Worm (Caenorhabditis elegans) whole organism, L3 larva: Measurements from ENCODE around the gene Y51H7C.10.
"Not testable (repeated sequence)": the region's sequence is repeated elsewhere in the genome, so short reads cannot be mapped to it uniquely, and the experiment has no call there.

Experiments used
- R02D3.7 ChIP-seq: fragments of 150-350 bp; optimal IDR thresholded peaks from 2 replicates; lab custom pipeline; 2014; ENCODE audit warnings: missing biosample characterization, missing genetic modification characterization
- ZK546.5 ChIP-seq: sonication (generic microtip); optimal IDR thresholded peaks from 2 replicates; lab custom pipeline; 2017; ENCODE audit warnings: missing biosample characterization, missing genetic modification characterization
- aly-2 ChIP-seq: fragments of 150-350 bp; optimal IDR thresholded peaks from 2 replicates; lab custom pipeline; 2014; ENCODE audit warnings: missing biosample characterization, missing genetic modification characterization
- ama-1 ChIP-seq: fragments of 150-350 bp; optimal IDR thresholded peaks from 2 replicates; lab custom pipeline; 2018
- ceh-16 ChIP-seq: sonication (generic microtip); optimal IDR thresholded peaks from 2 replicates; lab custom pipeline; 2017; ENCODE audit warnings: missing biosample characterization, missing genetic modification characterization
- daf-12 ChIP-seq: fragments of 150-350 bp; optimal IDR thresholded peaks from 2 replicates; lab custom pipeline; 2014; ENCODE audit warnings: missing biosample characterization, missing genetic modification reagents, missing genetic modification characterization
- egl-27 ChIP-seq: sonication (generic microtip); optimal IDR thresholded peaks from 4 replicates; lab custom pipeline; 2017; ENCODE audit warnings: missing biosample characterization, missing genetic modification reagents, missing genetic modification characterization
- elt-1 ChIP-seq: fragments of 150-350 bp; optimal IDR thresholded peaks from 2 replicates; lab custom pipeline; 2014; ENCODE audit warnings: missing biosample characterization, missing genetic modification characterization
- eor-1 ChIP-seq, 2 experiments: fragments of 150-350 bp; optimal IDR thresholded peaks; 2 replicates each; lab custom pipeline; 2014 to 2018; ENCODE audit warnings: missing biosample characterization in 2 of 2, missing genetic modification characterization in 2 of 2
- fkh-10 ChIP-seq: sonication (generic microtip); optimal IDR thresholded peaks from 2 replicates; lab custom pipeline; 2017; ENCODE audit warnings: missing biosample characterization, missing genetic modification reagents, missing genetic modification characterization
- fkh-2 ChIP-seq: fragments of 150-350 bp; optimal IDR thresholded peaks from 2 replicates; lab custom pipeline; 2014; ENCODE audit warnings: missing biosample characterization, missing genetic modification reagents, missing genetic modification characterization
- fos-1 ChIP-seq: fragments of 150-350 bp; optimal IDR thresholded peaks from 2 replicates; lab custom pipeline; 2014; ENCODE audit warnings: missing biosample characterization, missing genetic modification characterization
- hmg-11 ChIP-seq: sonication (generic microtip); optimal IDR thresholded peaks from 2 replicates; lab custom pipeline; 2016; ENCODE audit warnings: missing genetic modification characterization, missing compliant biosample characterization
- jun-1 ChIP-seq: fragments of 150-350 bp; optimal IDR thresholded peaks from 2 replicates; lab custom pipeline; 2014; ENCODE audit warnings: missing biosample characterization, missing genetic modification reagents, missing genetic modification characterization
- lin-15B ChIP-seq: fragments of 150-350 bp; optimal IDR thresholded peaks from 2 replicates; lab custom pipeline; 2014; ENCODE audit warnings: missing biosample characterization, missing genetic modification characterization
- lin-39 ChIP-seq: fragments of 150-350 bp; optimal IDR thresholded peaks from 2 replicates; lab custom pipeline; 2018; ENCODE audit warnings: missing biosample characterization, missing genetic modification reagents, missing genetic modification characterization
- mdl-1 ChIP-seq: fragments of 150-350 bp; optimal IDR thresholded peaks from 2 replicates; lab custom pipeline; 2014; ENCODE audit warnings: missing biosample characterization, missing genetic modification characterization
- mml-1 ChIP-seq: fragments of 150-350 bp; sonication (generic microtip); optimal IDR thresholded peaks from 3 replicates; lab custom pipeline; 2014; ENCODE audit warnings: missing biosample characterization, missing genetic modification characterization
- nfya-1 ChIP-seq: sonication (generic microtip); optimal IDR thresholded peaks from 2 replicates; lab custom pipeline; 2017; ENCODE audit warnings: missing genetic modification characterization, mild to moderate bottlenecking, missing compliant biosample characterization, antibody characterized with exemption, moderate library complexity; ENCODE audit not compliant: insufficient read depth
- nhr-11 ChIP-seq: fragments of 150-350 bp; optimal IDR thresholded peaks from 2 replicates; lab custom pipeline; 2014; ENCODE audit warnings: missing biosample characterization, missing genetic modification characterization
- nhr-12 ChIP-seq: fragments of 150-350 bp; optimal IDR thresholded peaks from 2 replicates; lab custom pipeline; 2014; ENCODE audit warnings: missing biosample characterization, missing genetic modification characterization
- nhr-23 ChIP-seq: fragments of 150-350 bp; optimal IDR thresholded peaks from 2 replicates; lab custom pipeline; 2014; ENCODE audit warnings: missing biosample characterization, missing genetic modification reagents, missing genetic modification characterization
- nhr-237 ChIP-seq: fragments of 150-350 bp; optimal IDR thresholded peaks from 2 replicates; lab custom pipeline; 2014; ENCODE audit warnings: missing biosample characterization, missing genetic modification characterization
- nhr-43 ChIP-seq: sonication (generic microtip); optimal IDR thresholded peaks from 2 replicates; lab custom pipeline; 2016; ENCODE audit warnings: mild to moderate bottlenecking, missing genetic modification characterization, missing compliant biosample characterization; ENCODE audit not compliant: poor library complexity, severe bottlenecking
- nhr-67 ChIP-seq: fragments of 150-350 bp; optimal IDR thresholded peaks from 2 replicates; lab custom pipeline; 2014; ENCODE audit warnings: missing biosample characterization, missing genetic modification characterization
- nhr-76 ChIP-seq: fragments of 150-350 bp; sonication (generic microtip); optimal IDR thresholded peaks from 5 replicates; lab custom pipeline; 2014; ENCODE audit warnings: missing biosample characterization, missing genetic modification characterization
- sea-2 ChIP-seq: fragments of 150-350 bp; sonication (generic microtip); optimal IDR thresholded peaks from 4 replicates; lab custom pipeline; 2014; ENCODE audit warnings: missing biosample characterization, missing genetic modification reagents, missing genetic modification characterization
- skn-1 ChIP-seq: fragments of 150-350 bp; optimal IDR thresholded peaks from 2 replicates; lab custom pipeline; 2014; ENCODE audit warnings: missing biosample characterization, missing genetic modification characterization
- snpc-4 ChIP-seq: fragments of 150-350 bp; optimal IDR thresholded peaks from 2 replicates; lab custom pipeline; 2014; ENCODE audit warnings: missing biosample characterization, missing genetic modification characterization
- unc-39 ChIP-seq: sonication (generic microtip); optimal IDR thresholded peaks from 4 replicates; lab custom pipeline; 2017; ENCODE audit warnings: missing biosample characterization, missing genetic modification characterization
- zag-1 ChIP-seq: fragments of 150-350 bp; optimal IDR thresholded peaks from 2 replicates; lab custom pipeline; 2014; ENCODE audit warnings: missing biosample characterization, missing genetic modification characterization
- ztf-4 ChIP-seq: fragments of 150-350 bp; optimal IDR thresholded peaks from 2 replicates; lab custom pipeline; 2014; ENCODE audit warnings: missing biosample characterization, missing genetic modification characterization

Y51H7C.10 gene

ce11 chrII:1423660-1424059 lies at the start of gene Y51H7C.10:
Gene Y51H7C.10, minus strand, starts transcription at chrII:1423760.
- no peak for TF ChIP-seq nhr-76 (tag; lab: Kevin White, UChicago)
- no peak for TF ChIP-seq ZK546.5 (tag; lab: Kevin White, UChicago)
- TF ChIP-seq nfya-1 (tag; lab: Kevin White, UChicago): no peak
- no peak for TF ChIP-seq elt-1 (tag; lab: Kevin White, UChicago)
- no peak for TF ChIP-seq eor-1 (tag; optimal IDR thresholded peaks at IDR 0.05; lab: Kevin White, UChicago)
- no peak for TF ChIP-seq unc-39 (tag; lab: Kevin White, UChicago)
- no peak for TF ChIP-seq daf-12 (tag; lab: Kevin White, UChicago)
- TF ChIP-seq nhr-11 (tag; lab: Kevin White, UChicago): no peak
- TF ChIP-seq aly-2 (tag; lab: Kevin White, UChicago): no peak
- no peak for TF ChIP-seq ztf-4 (tag; lab: Kevin White, UChicago)
- TF ChIP-seq nhr-237 (tag; lab: Kevin White, UChicago): no peak
- TF ChIP-seq skn-1 (tag; lab: Kevin White, UChicago): no peak
- no peak for TF ChIP-seq jun-1
- TF ChIP-seq ama-1 (lab: Kevin White, UChicago): no peak

DNA sequence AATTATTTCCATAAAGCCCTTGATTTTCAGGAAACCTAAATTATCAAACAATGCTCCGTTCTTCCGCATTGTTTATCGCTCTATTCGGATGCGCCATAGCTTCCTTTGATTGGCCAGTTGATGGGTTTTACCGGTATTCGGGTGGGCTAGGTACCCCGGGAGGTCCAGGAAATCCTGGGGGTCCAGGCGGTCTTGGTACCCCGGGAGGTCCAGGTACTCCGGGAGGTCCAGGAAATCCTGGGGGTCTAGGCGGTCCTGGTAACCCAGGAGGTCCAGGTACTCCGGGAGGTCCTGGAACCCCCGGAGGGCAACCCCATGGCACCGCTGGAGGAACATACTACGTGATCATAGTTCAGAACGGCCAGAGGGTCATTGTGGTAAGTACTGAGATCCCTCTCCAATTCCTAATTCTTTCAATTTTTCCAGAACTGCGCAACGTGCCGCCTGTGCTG lies 47.0 kb upstream of the Y51H7C.10 start, which contains the start of gene H17B01.2:
H17B01.2 (plus strand) TSS at position 51 of the 452 bp plus-strand sequence.
- TF ChIP-seq R02D3.7 (tag; lab: Kevin White, UChicago) (no peak), fkh-2 (tag; lab: Kevin White, UChicago) (no peak), nhr-237 (tag; lab: Kevin White, UChicago) (no peak), nhr-23 (tag; lab: Kevin White, UChicago) (no peak), zag-1 (no peak), fos-1 (tag; lab: Kevin White, UChicago) (no peak), aly-2 (tag; lab: Kevin White, UChicago) (no peak), mdl-1 (no peak), lin-39 (tag; lab: Kevin White, UChicago) (no peak), mml-1 (tag; lab: Kevin White, UChicago) (no peak), sea-2 (GFP tag; lab: Kevin White, UChicago) (no peak), fkh-10 (GFP tag; lab: Kevin White, UChicago) (no peak), snpc-4 (no peak), nhr-12 (tag; lab: Kevin White, UChicago) (no peak), egl-27 (no peak), daf-12 (tag; lab: Kevin White, UChicago) (no peak), nhr-67 (no peak), skn-1 (tag; lab: Kevin White, UChicago) (no peak), nhr-76 (tag; lab: Kevin White, UChicago) (no peak)
- TF ChIP-seq, all 47 proteins: peak for 0

DNA sequence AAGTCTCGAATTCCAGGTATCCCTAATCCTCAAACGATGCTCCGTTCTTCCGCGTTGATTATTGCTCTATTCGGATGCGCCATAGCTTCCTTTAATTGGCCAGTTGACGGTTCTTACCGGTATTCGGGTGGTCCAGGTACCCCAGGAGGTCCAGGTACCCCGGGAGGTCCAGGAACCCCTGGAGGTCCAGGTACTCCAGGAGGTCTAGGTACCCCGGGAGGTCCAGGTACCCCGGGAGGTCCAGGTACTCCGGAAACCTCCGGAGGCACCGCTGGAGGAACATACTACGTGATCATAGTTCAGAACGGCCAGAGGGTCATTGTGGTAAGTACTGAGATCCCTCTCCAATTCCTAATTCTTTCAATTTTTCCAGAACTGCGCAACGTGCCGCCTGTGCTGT lies 44.2 kb upstream of the Y51H7C.10 start, which contains the start of gene Y51H7C.1:
Y51H7C.1 (plus strand) TSS at position 17 of the 400 bp plus-strand sequence.
- not testable (repeated sequence) for TF ChIP-seq snpc-4; zag-1; elt-1 (tag; lab: Kevin White, UChicago)

- TF ChIP-seq ceh-16 (tag; lab: Kevin White, UChicago): no peak
- TF ChIP-seq, all 47 proteins: peak for 0
Measured at ce11 chrII:1466448-1466847, 42.9 kb upstream of the Y51H7C.10 start, which contains the start of gene Y51H7C.13. Gene Y51H7C.13, minus strand, starts transcription at chrII:1466548.

ce11 chrII:1446696-1447293 lies 23.2 kb upstream of the Y51H7C.10 start, which contains the start of gene Y51H7C.12:
Gene Y51H7C.12, minus strand, starts transcription at chrII:1446746.
- not testable (repeated sequence) for TF ChIP-seq mdl-1; jun-1; nhr-23 (tag; lab: Kevin White, UChicago)

- TF ChIP-seq lin-15B (tag; lab: Kevin White, UChicago) (no peak), nhr-43 (tag; lab: Kevin White, UChicago) (no peak), nhr-12 (tag; lab: Kevin White, UChicago) (no peak), hmg-11 (tag; lab: Kevin White, UChicago) (no peak)
- TF ChIP-seq, all 47 proteins: peak for 0
Measured at ce11 chrII:1444911-1445310, 21.4 kb upstream of the Y51H7C.10 start, which contains the start of gene scl-17. Gene scl-17, plus strand, starts transcription at chrII:1445211.
